Worm (Caenorhabditis elegans): ENCODE measurements around the gene R08C7.8.

Gene R08C7.8

ce11 chrIV:4406054-4406539 is 28.2 kb downstream of the R08C7.8 start (continued):
- TF ChIP-seq mdl-1 (tag; optimal IDR thresholded peaks at IDR 0.05) (peak in 1 of 2 experiments; percentile 55), mef-2 (tag; optimal IDR thresholded peaks at IDR 0.05) (peak; percentile 12), nhr-28 (tag; optimal IDR thresholded peaks at IDR 0.05) (no peak), efl-1 (optimal IDR thresholded peaks at IDR 0.05) (peak; percentile 71 to 82), efl-1 (GFP tag; optimal IDR thresholded peaks at IDR 0.05 in 1 of 2) (peak; percentile 76 to 97), tbx-2 (tag; optimal IDR thresholded peaks at IDR 0.05) (peak; percentile 72), nhr-237 (tag; optimal IDR thresholded peaks at IDR 0.05) (no peak), F16B12.6 (tag; optimal IDR thresholded peaks at IDR 0.05) (peak; percentile 44), xbp-1 (tag; optimal IDR thresholded peaks at IDR 0.05) (peak; percentile 78), nhr-71 (tag; optimal IDR thresholded peaks at IDR 0.05) (peak; percentile 87), efl-3 (GFP tag; optimal IDR thresholded peaks at IDR 0.05) (no peak), hpl-2 (GFP tag; optimal IDR thresholded peaks at IDR 0.05) (no peak), nhr-77 (tag; optimal IDR thresholded peaks at IDR 0.05) (peak; percentile 52), mep-1 (tag; optimal IDR thresholded peaks at IDR 0.05) (peak; percentile 51), nhr-20 (tag; optimal IDR thresholded peaks at IDR 0.05) (peak; percentile 75), dsc-1 (tag; optimal IDR thresholded peaks at IDR 0.05) (peak; percentile 30), fkh-10 (GFP tag; optimal IDR thresholded peaks at IDR 0.05) (peak; percentile 47), swsn-7 (tag; optimal IDR thresholded peaks at IDR 0.05) (peak; percentile 76), lsy-2 (tag; optimal IDR thresholded peaks at IDR 0.05) (peak; percentile 47 to 79), isw-1 (GFP tag; IDR thresholded peaks at IDR 0.05) (peak; percentile 64), sox-4 (tag; optimal IDR thresholded peaks at IDR 0.05) (peak; percentile 41), ceh-82 (tag; optimal IDR thresholded peaks at IDR 0.05) (peak; percentile 16 to 77 (median 61)), snpc-4 (tag; optimal IDR thresholded peaks at IDR 0.05) (peak; percentile 26), nhr-90 (tag; optimal IDR thresholded peaks at IDR 0.05; ENCODE audit: poor library complexity) (peak; percentile 42), hlh-4 (tag; optimal IDR thresholded peaks at IDR 0.05) (no peak)

ce11 chrIV:4405126-4405525 is 29.2 kb downstream of the R08C7.8 start, which contains the start of gene Y24D9A.7:
TSS of gene Y24D9A.7 (minus strand) at chrIV:4405171.
- TF ChIP-seq nhr-20 (tag; optimal IDR thresholded peaks at IDR 0.05) (peak; percentile 22), snpc-4 (tag; optimal IDR thresholded peaks at IDR 0.05) (no peak), lin-35 (GFP tag; optimal IDR thresholded peaks at IDR 0.05) (peak in 1 of 2 experiments; percentile 43), fkh-10 (GFP tag; optimal IDR thresholded peaks at IDR 0.05) (no peak), dsc-1 (tag; optimal IDR thresholded peaks at IDR 0.05) (peak; percentile 19), isw-1 (GFP tag; IDR thresholded peaks at IDR 0.05) (no peak), egl-13 (tag; optimal IDR thresholded peaks at IDR 0.05) (no peak), snu-23 (GFP tag; optimal IDR thresholded peaks at IDR 0.05) (peak; percentile 27), lin-14 (GFP tag; optimal IDR thresholded peaks at IDR 0.05) (peak; percentile 57), efl-3 (GFP tag; optimal IDR thresholded peaks at IDR 0.05) (no peak), blmp-1 (tag; optimal IDR thresholded peaks at IDR 0.05) (peak; percentile 10), mep-1 (tag; optimal IDR thresholded peaks at IDR 0.05) (peak; percentile 21), efl-1 (optimal IDR thresholded peaks at IDR 0.05) (no peak), efl-1 (GFP tag; optimal IDR thresholded peaks at IDR 0.05 in 1 of 2) (peak in 1 of 2 experiments; percentile 92), lsy-2 (tag; optimal IDR thresholded peaks at IDR 0.05) (peak in 1 of 2 experiments; percentile 3), nhr-19 (GFP tag; conservative IDR thresholded peaks at IDR 0.05) (no peak), unc-130 (tag; optimal IDR thresholded peaks at IDR 0.05) (peak; percentile 46), nhr-71 (tag; optimal IDR thresholded peaks at IDR 0.05) (peak; percentile 61), nhr-12 (tag; optimal IDR thresholded peaks at IDR 0.05) (no peak), vab-15 (tag; optimal IDR thresholded peaks at IDR 0.05) (no peak), rnt-1 (tag; optimal IDR thresholded peaks at IDR 0.05) (peak; percentile 8), sox-4 (tag; optimal IDR thresholded peaks at IDR 0.05) (no peak), zip-4 (GFP tag; optimal IDR thresholded peaks at IDR 0.05) (no peak), ztf-4 (tag; optimal IDR thresholded peaks at IDR 0.05) (peak; percentile 55), tbx-2 (tag; optimal IDR thresholded peaks at IDR 0.05) (no peak), dpl-1 (GFP tag; optimal IDR thresholded peaks at IDR 0.05) (peak in 2 of 3 experiments; percentile 7 to 12)

- TF ChIP-seq C34B4.2 (tag; optimal IDR thresholded peaks at IDR 0.05) (no peak), efl-1 (optimal IDR thresholded peaks at IDR 0.05) (no peak), efl-1 (GFP tag; optimal IDR thresholded peaks at IDR 0.05 in 1 of 2) (peak in 1 of 2 experiments; percentile 84), fkh-8 (tag; optimal IDR thresholded peaks at IDR 0.05) (no peak), rnt-1 (tag; optimal IDR thresholded peaks at IDR 0.05) (peak; percentile 24), jun-1 (tag; optimal IDR thresholded peaks at IDR 0.05) (no peak), lin-14 (GFP tag; optimal IDR thresholded peaks at IDR 0.05) (peak; percentile 73), lsy-2 (tag; optimal IDR thresholded peaks at IDR 0.05) (peak in 1 of 2 experiments; percentile 22), mep-1 (tag; optimal IDR thresholded peaks at IDR 0.05) (peak; percentile 2), ceh-82 (tag; optimal IDR thresholded peaks at IDR 0.05) (no peak), nhr-47 (tag; optimal IDR thresholded peaks at IDR 0.05) (peak; percentile 14), tbx-2 (tag; optimal IDR thresholded peaks at IDR 0.05) (peak; percentile 2)
These were observed 30.5 kb downstream of the R08C7.8 start for ce11 chrIV:4403870-4404269.

Measured in whole organism, L1 larva.